Worm (Caenorhabditis elegans) whole organism, L3 larva: Measurements from ENCODE around the gene Y48C3A.12.

Source experiments
- aly-2 ChIP-seq: fragments of 150-350 bp; optimal IDR thresholded peaks from 2 replicates; lab custom pipeline; 2014; ENCODE audit warnings: missing biosample characterization, missing genetic modification characterization
- ama-1 ChIP-seq: fragments of 150-350 bp; optimal IDR thresholded peaks from 2 replicates; lab custom pipeline; 2018
- ceh-28 ChIP-seq: fragments of 150-350 bp; optimal IDR thresholded peaks from 2 replicates; lab custom pipeline; 2014; ENCODE audit warnings: missing biosample characterization, missing genetic modification reagents, missing genetic modification characterization
- elt-2 ChIP-seq: sonication (generic microtip); optimal IDR thresholded peaks from 2 replicates; lab custom pipeline; 2016; ENCODE audit warnings: missing genetic modification reagents, mild to moderate bottlenecking, missing genetic modification characterization, missing compliant biosample characterization
- fos-1 ChIP-seq: fragments of 150-350 bp; optimal IDR thresholded peaks from 2 replicates; lab custom pipeline; 2014; ENCODE audit warnings: missing biosample characterization, missing genetic modification characterization
- lin-39 ChIP-seq: fragments of 150-350 bp; optimal IDR thresholded peaks from 2 replicates; lab custom pipeline; 2018; ENCODE audit warnings: missing biosample characterization, missing genetic modification reagents, missing genetic modification characterization
- nfya-1 ChIP-seq: sonication (generic microtip); optimal IDR thresholded peaks from 2 replicates; lab custom pipeline; 2017; ENCODE audit warnings: missing genetic modification characterization, mild to moderate bottlenecking, missing compliant biosample characterization, antibody characterized with exemption, moderate library complexity; ENCODE audit not compliant: insufficient read depth
- nhr-11 ChIP-seq: fragments of 150-350 bp; optimal IDR thresholded peaks from 2 replicates; lab custom pipeline; 2014; ENCODE audit warnings: missing biosample characterization, missing genetic modification characterization
- pha-4 ChIP-seq: fragments of 150-350 bp; optimal IDR thresholded peaks from 2 replicates; lab custom pipeline; 2014; ENCODE audit warnings: missing biosample characterization, missing genetic modification reagents, missing genetic modification characterization
- sea-2 ChIP-seq: fragments of 150-350 bp; sonication (generic microtip); optimal IDR thresholded peaks from 4 replicates; lab custom pipeline; 2014; ENCODE audit warnings: missing biosample characterization, missing genetic modification reagents, missing genetic modification characterization
- skn-1 ChIP-seq: fragments of 150-350 bp; optimal IDR thresholded peaks from 2 replicates; lab custom pipeline; 2014; ENCODE audit warnings: missing biosample characterization, missing genetic modification characterization
- snpc-4 ChIP-seq: fragments of 150-350 bp; optimal IDR thresholded peaks from 2 replicates; lab custom pipeline; 2014; ENCODE audit warnings: missing biosample characterization, missing genetic modification characterization
- unc-62 ChIP-seq: fragments of 150-350 bp; sonication (generic microtip); optimal IDR thresholded peaks from 4 replicates; lab custom pipeline; 2014; ENCODE audit warnings: missing biosample characterization, missing genetic modification reagents, missing genetic modification characterization

DNA sequence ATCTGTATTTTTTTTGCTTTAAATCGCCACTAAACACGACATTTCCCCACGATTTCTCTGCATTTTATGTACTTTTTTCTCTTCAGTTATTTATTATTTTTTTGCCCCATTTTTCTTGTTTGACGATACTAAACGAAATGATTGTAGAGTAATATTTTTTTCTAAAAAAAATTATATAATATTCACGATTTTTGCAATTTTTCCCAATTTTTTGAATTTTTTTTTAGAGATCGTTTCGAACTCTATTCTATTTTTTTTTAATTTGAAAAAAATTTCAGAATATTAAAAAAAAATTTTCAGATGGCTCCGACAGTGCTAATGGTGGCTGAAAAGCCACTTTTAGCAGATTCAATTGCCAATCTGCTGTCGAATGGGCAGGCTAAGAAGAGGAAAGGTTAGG lies 13.2 kb downstream of the Y48C3A.12 start, which contains the start of gene Y48C3A.14:
- no peak for TF ChIP-seq sea-2 (GFP tag; lab: Kevin White, UChicago)
- no peak for TF ChIP-seq ama-1 (lab: Kevin White, UChicago)
- no peak for TF ChIP-seq lin-39 (tag; lab: Kevin White, UChicago)
- no peak for TF ChIP-seq skn-1 (tag; lab: Kevin White, UChicago)
- TF ChIP-seq ceh-28 (tag; lab: Kevin White, UChicago) = no peak
- TF ChIP-seq unc-62 (GFP tag; lab: Kevin White, UChicago) = no peak
- no peak for TF ChIP-seq snpc-4 (tag; lab: Kevin White, UChicago)
- TF ChIP-seq elt-2 = no peak
- no peak for TF ChIP-seq aly-2 (tag; lab: Kevin White, UChicago)
- no peak for TF ChIP-seq pha-4
- TF ChIP-seq fos-1 (tag; lab: Kevin White, UChicago) = no peak
- no peak for TF ChIP-seq nhr-11 (tag; lab: Kevin White, UChicago)
- TF ChIP-seq nfya-1 = no peak
